Worm (Caenorhabditis elegans) whole organism, L1 larva: ENCODE measurements around the gene M176.4.

Source experiments
- blmp-1 ChIP-seq: fragments of 150-350 bp; optimal IDR thresholded peaks from 2 replicates; lab custom pipeline; 2014; ENCODE audit warnings: missing biosample characterization, missing genetic modification characterization
- lin-13 ChIP-seq: fragments of 150-350 bp; optimal IDR thresholded peaks from 2 replicates; lab custom pipeline; 2014; ENCODE audit warnings: missing biosample characterization, missing genetic modification reagents, missing genetic modification characterization
- nhr-47 ChIP-seq: sonication (generic microtip); optimal IDR thresholded peaks from 2 replicates; lab custom pipeline; 2016; ENCODE audit warnings: mild to moderate bottlenecking, missing genetic modification characterization, moderate library complexity, missing compliant biosample characterization
- nhr-85 ChIP-seq: sonication (generic microtip); peaks from one replicate; lab custom pipeline; 2016; ENCODE audit warnings: missing genetic modification characterization, inconsistent platforms, missing compliant biosample characterization
- pax-3 ChIP-seq: fragments of 200-800 bp; sonication (Bioruptor generic); optimal IDR thresholded peaks from 2 replicates; lab custom pipeline; 2018; ENCODE audit warnings: mild to moderate bottlenecking, missing genetic modification characterization, moderate library complexity, missing compliant biosample characterization
- pqm-1 ChIP-seq: sonication (generic microtip); optimal IDR thresholded peaks from 3 replicates; lab custom pipeline; 2017; ENCODE audit warnings: missing biosample characterization, missing genetic modification characterization
- unc-86 ChIP-seq: sonication (generic microtip); optimal IDR thresholded peaks from 2 replicates; lab custom pipeline; 2016; ENCODE audit warnings: missing genetic modification characterization, missing compliant biosample characterization
- unc-98 ChIP-seq: fragments of 200-800 bp; sonication (Bioruptor generic); IDR thresholded peaks from 2 replicates; pipeline ENCODE4 v1.3.6; 2022; ENCODE audit warnings: missing genetic modification characterization, missing compliant biosample characterization

- TF ChIP-seq pax-3 (tag; lab: Kevin White, UChicago) (no peak), blmp-1 (no peak), nhr-85 (no peak), pqm-1 (tag; lab: Kevin White, UChicago) (no peak), nhr-47 (tag; lab: Kevin White, UChicago) (no peak), lin-13 (no peak), unc-98 (GFP tag; lab: Robert Waterston, UW) (no peak), unc-86 (no peak)
These were observed 11.1 kb upstream of the M176.4 start, which contains the start of gene mpz-6 for ce11 chrII:9407020-9407419.
